Worm (Caenorhabditis elegans) whole organism, L3 larva: ENCODE measurements around the gene F32D1.7.

Source experiments
- R02D3.7 ChIP-seq: fragments of 150-350 bp; optimal IDR thresholded peaks from 2 replicates; lab custom pipeline; 2014; ENCODE audit warnings: missing biosample characterization, missing genetic modification characterization
- ZK546.5 ChIP-seq: sonication (generic microtip); optimal IDR thresholded peaks from 2 replicates; lab custom pipeline; 2017; ENCODE audit warnings: missing biosample characterization, missing genetic modification characterization
- ama-1 ChIP-seq: fragments of 150-350 bp; optimal IDR thresholded peaks from 2 replicates; lab custom pipeline; 2018
- ceh-16 ChIP-seq: sonication (generic microtip); optimal IDR thresholded peaks from 2 replicates; lab custom pipeline; 2017; ENCODE audit warnings: missing biosample characterization, missing genetic modification characterization
- ceh-82 ChIP-seq: fragments of 150-350 bp; optimal IDR thresholded peaks from 2 replicates; lab custom pipeline; 2014; ENCODE audit warnings: missing biosample characterization, missing genetic modification characterization
- ceh-9 ChIP-seq: sonication (generic microtip); optimal IDR thresholded peaks from 2 replicates; lab custom pipeline; 2018; ENCODE audit warnings: missing biosample characterization, missing genetic modification characterization
- daf-12 ChIP-seq: fragments of 150-350 bp; optimal IDR thresholded peaks from 2 replicates; lab custom pipeline; 2014; ENCODE audit warnings: missing biosample characterization, missing genetic modification reagents, missing genetic modification characterization
- egl-27 ChIP-seq: sonication (generic microtip); optimal IDR thresholded peaks from 4 replicates; lab custom pipeline; 2017; ENCODE audit warnings: missing biosample characterization, missing genetic modification reagents, missing genetic modification characterization
- egl-5 ChIP-seq: fragments of 150-350 bp; optimal IDR thresholded peaks from 2 replicates; lab custom pipeline; 2017; ENCODE audit warnings: missing biosample characterization, missing genetic modification reagents, missing genetic modification characterization, inconsistent platforms
- elt-1 ChIP-seq: fragments of 150-350 bp; optimal IDR thresholded peaks from 2 replicates; lab custom pipeline; 2014; ENCODE audit warnings: missing biosample characterization, missing genetic modification characterization
- eor-1 ChIP-seq, 2 experiments: fragments of 150-350 bp; optimal IDR thresholded peaks; 2 replicates each; lab custom pipeline; 2014 to 2018; ENCODE audit warnings: missing biosample characterization in 2 of 2, missing genetic modification characterization in 2 of 2
- fkh-10 ChIP-seq: sonication (generic microtip); optimal IDR thresholded peaks from 2 replicates; lab custom pipeline; 2017; ENCODE audit warnings: missing biosample characterization, missing genetic modification reagents, missing genetic modification characterization
- fkh-2 ChIP-seq: fragments of 150-350 bp; optimal IDR thresholded peaks from 2 replicates; lab custom pipeline; 2014; ENCODE audit warnings: missing biosample characterization, missing genetic modification reagents, missing genetic modification characterization
- fos-1 ChIP-seq: fragments of 150-350 bp; optimal IDR thresholded peaks from 2 replicates; lab custom pipeline; 2014; ENCODE audit warnings: missing biosample characterization, missing genetic modification characterization
- hmg-11 ChIP-seq: sonication (generic microtip); optimal IDR thresholded peaks from 2 replicates; lab custom pipeline; 2016; ENCODE audit warnings: missing genetic modification characterization, missing compliant biosample characterization
- jun-1 ChIP-seq: fragments of 150-350 bp; optimal IDR thresholded peaks from 2 replicates; lab custom pipeline; 2014; ENCODE audit warnings: missing biosample characterization, missing genetic modification reagents, missing genetic modification characterization
- lin-15B ChIP-seq: fragments of 150-350 bp; optimal IDR thresholded peaks from 2 replicates; lab custom pipeline; 2014; ENCODE audit warnings: missing biosample characterization, missing genetic modification characterization
- lsy-12 ChIP-seq: sonication (generic microtip); optimal IDR thresholded peaks from 2 replicates; lab custom pipeline; 2016; ENCODE audit warnings: mild to moderate bottlenecking, missing genetic modification characterization, missing compliant biosample characterization
- mdl-1 ChIP-seq: fragments of 150-350 bp; optimal IDR thresholded peaks from 2 replicates; lab custom pipeline; 2014; ENCODE audit warnings: missing biosample characterization, missing genetic modification characterization
- mml-1 ChIP-seq: fragments of 150-350 bp; sonication (generic microtip); optimal IDR thresholded peaks from 3 replicates; lab custom pipeline; 2014; ENCODE audit warnings: missing biosample characterization, missing genetic modification characterization
- nhr-11 ChIP-seq: fragments of 150-350 bp; optimal IDR thresholded peaks from 2 replicates; lab custom pipeline; 2014; ENCODE audit warnings: missing biosample characterization, missing genetic modification characterization
- nhr-12 ChIP-seq: fragments of 150-350 bp; optimal IDR thresholded peaks from 2 replicates; lab custom pipeline; 2014; ENCODE audit warnings: missing biosample characterization, missing genetic modification characterization
- nhr-23 ChIP-seq: fragments of 150-350 bp; optimal IDR thresholded peaks from 2 replicates; lab custom pipeline; 2014; ENCODE audit warnings: missing biosample characterization, missing genetic modification reagents, missing genetic modification characterization
- nhr-237 ChIP-seq: fragments of 150-350 bp; optimal IDR thresholded peaks from 2 replicates; lab custom pipeline; 2014; ENCODE audit warnings: missing biosample characterization, missing genetic modification characterization
- nhr-25 ChIP-seq: sonication (generic microtip); optimal IDR thresholded peaks from 2 replicates; lab custom pipeline; 2017; ENCODE audit warnings: missing biosample characterization, missing genetic modification characterization
- nhr-43 ChIP-seq: sonication (generic microtip); optimal IDR thresholded peaks from 2 replicates; lab custom pipeline; 2016; ENCODE audit warnings: mild to moderate bottlenecking, missing genetic modification characterization, missing compliant biosample characterization; ENCODE audit not compliant: poor library complexity, severe bottlenecking
- nhr-67 ChIP-seq: fragments of 150-350 bp; optimal IDR thresholded peaks from 2 replicates; lab custom pipeline; 2014; ENCODE audit warnings: missing biosample characterization, missing genetic modification characterization
- nhr-76 ChIP-seq: fragments of 150-350 bp; sonication (generic microtip); optimal IDR thresholded peaks from 5 replicates; lab custom pipeline; 2014; ENCODE audit warnings: missing biosample characterization, missing genetic modification characterization
- nhr-77 ChIP-seq: fragments of 150-350 bp; optimal IDR thresholded peaks from 2 replicates; lab custom pipeline; 2014; ENCODE audit warnings: missing biosample characterization, missing genetic modification characterization
- pha-4 ChIP-seq: fragments of 150-350 bp; optimal IDR thresholded peaks from 2 replicates; lab custom pipeline; 2014; ENCODE audit warnings: missing biosample characterization, missing genetic modification reagents, missing genetic modification characterization
- pqm-1 ChIP-seq: fragments of 150-350 bp; optimal IDR thresholded peaks from 2 replicates; lab custom pipeline; 2017; ENCODE audit warnings: missing biosample characterization, missing genetic modification characterization, inconsistent platforms
- sea-2 ChIP-seq: fragments of 150-350 bp; sonication (generic microtip); optimal IDR thresholded peaks from 4 replicates; lab custom pipeline; 2014; ENCODE audit warnings: missing biosample characterization, missing genetic modification reagents, missing genetic modification characterization
- tbx-2 ChIP-seq: sonication (generic microtip); optimal IDR thresholded peaks from 2 replicates; lab custom pipeline; 2016; ENCODE audit warnings: mild to moderate bottlenecking, missing genetic modification characterization, missing compliant biosample characterization
- unc-62 ChIP-seq: fragments of 150-350 bp; sonication (generic microtip); optimal IDR thresholded peaks from 4 replicates; lab custom pipeline; 2014; ENCODE audit warnings: missing biosample characterization, missing genetic modification reagents, missing genetic modification characterization
- zag-1 ChIP-seq: fragments of 150-350 bp; optimal IDR thresholded peaks from 2 replicates; lab custom pipeline; 2014; ENCODE audit warnings: missing biosample characterization, missing genetic modification characterization

Gene F32D1.7

ce11 chrV:4418116-4418515 is 42.1 kb upstream of the F32D1.7 start, which contains the start of gene Y47D7A.6:
Gene Y47D7A.6 (minus strand): TSS chrV:4418216.
- TF ChIP-seq nhr-67 (tag; lab: Kevin White, UChicago) (no peak), tbx-2 (no peak), R02D3.7 (tag; lab: Kevin White, UChicago) (no peak), fkh-2 (no peak), nhr-23 (no peak), pqm-1 (tag; lab: Kevin White, UChicago) (no peak), lin-15B (tag; lab: Kevin White, UChicago) (no peak), nhr-77 (tag; lab: Kevin White, UChicago) (no peak), fos-1 (no peak), nhr-43 (tag; lab: Kevin White, UChicago) (no peak), hmg-11 (tag; lab: Kevin White, UChicago) (no peak), nhr-12 (no peak), jun-1 (tag; lab: Kevin White, UChicago) (no peak)

ce11 chrV:4416710-4417109 is 40.7 kb upstream of the F32D1.7 start, which contains the start of gene Y47D7A.18:
Gene Y47D7A.18 (minus strand): TSS chrV:4416810.
- no peak for TF ChIP-seq nhr-12
- no peak for TF ChIP-seq nhr-11
- TF ChIP-seq fkh-10 (GFP tag; lab: Kevin White, UChicago) = no peak
- TF ChIP-seq eor-1 (tag; optimal IDR thresholded peaks at IDR 0.05; lab: Kevin White, UChicago) = no peak
- TF ChIP-seq zag-1 (tag; lab: Kevin White, UChicago) = no peak
- no peak for TF ChIP-seq ceh-9 (tag; lab: Kevin White, UChicago)
- no peak for TF ChIP-seq nhr-77 (tag; lab: Kevin White, UChicago)
- TF ChIP-seq egl-5 (tag; lab: Kevin White, UChicago) = no peak
- TF ChIP-seq lsy-12 (tag; lab: Kevin White, UChicago) = no peak
- TF ChIP-seq ama-1 (lab: Kevin White, UChicago) = no peak
- TF ChIP-seq egl-27 (tag; lab: Kevin White, UChicago) = no peak
- TF ChIP-seq nhr-25 (tag; lab: Kevin White, UChicago) = no peak

- peak; percentile 18 for TF ChIP-seq nhr-43 (tag; lab: Kevin White, UChicago)
- TF ChIP-seq nhr-237 = no peak
These were observed 38.7 kb upstream of the F32D1.7 start, which contains the start of gene grl-5 for ce11 chrV:4414613-4415071. Gene grl-5 (minus strand): TSS chrV:4414663.

- no peak for TF ChIP-seq nhr-76 (tag; lab: Kevin White, UChicago)
- TF ChIP-seq unc-62 (GFP tag; lab: Kevin White, UChicago) = no peak
- TF ChIP-seq sea-2 (GFP tag; lab: Kevin White, UChicago) = no peak
These were observed 35.7 kb upstream of the F32D1.7 start, which contains the start of gene Y47D7A.17 for ce11 chrV:4411714-4412113. Gene Y47D7A.17 (minus strand): TSS chrV:4411814.

- TF ChIP-seq lsy-12 (tag; lab: Kevin White, UChicago) (no peak), ceh-82 (no peak), eor-1 (tag; optimal IDR thresholded peaks at IDR 0.05; lab: Kevin White, UChicago) (no peak), zag-1 (tag; lab: Kevin White, UChicago) (no peak), daf-12 (tag; lab: Kevin White, UChicago) (no peak)
These were observed 34.7 kb upstream of the F32D1.7 start, which contains the start of gene Y47D7A.3 for ce11 chrV:4410643-4411042. Gene Y47D7A.3 (plus strand): TSS chrV:4410943.

DNA sequence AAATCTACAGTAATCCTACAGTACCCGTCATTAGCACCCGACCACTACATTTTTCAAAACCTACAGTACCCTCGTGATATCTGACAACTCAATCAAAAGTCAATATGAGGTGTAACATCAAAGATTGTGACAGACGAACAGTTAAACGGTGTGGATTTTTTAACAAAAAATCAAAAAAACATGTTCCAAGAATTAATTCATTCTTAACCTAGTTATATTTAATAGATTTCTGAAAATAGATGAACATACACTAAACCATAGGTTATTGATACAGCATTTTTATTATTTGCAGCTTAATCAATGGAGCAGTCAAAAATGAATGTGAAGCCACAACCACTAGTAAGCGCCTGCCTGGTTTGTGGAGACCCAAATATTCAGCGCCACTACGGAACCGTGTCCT is 31.5 kb upstream of the F32D1.7 start, which contains the start of gene nhr-118:
TSS of gene nhr-118 (plus strand) at position 301 of the 400 bp plus-strand sequence.
- no peak for TF ChIP-seq fkh-10 (GFP tag; lab: Kevin White, UChicago)
- TF ChIP-seq lin-15B (tag; lab: Kevin White, UChicago) = no peak
- TF ChIP-seq elt-1 (tag; lab: Kevin White, UChicago) = no peak
- TF ChIP-seq ZK546.5 (tag; lab: Kevin White, UChicago) = no peak
- TF ChIP-seq nhr-67 (tag; lab: Kevin White, UChicago) = no peak
- TF ChIP-seq nhr-76 (tag; lab: Kevin White, UChicago) = no peak
- no peak for TF ChIP-seq lsy-12 (tag; lab: Kevin White, UChicago)
- TF ChIP-seq nhr-12 = no peak
- TF ChIP-seq nhr-43 (tag; lab: Kevin White, UChicago) = no peak
- TF ChIP-seq pha-4 (tag; lab: Kevin White, UChicago) = no peak
- no peak for TF ChIP-seq mdl-1
- no peak for TF ChIP-seq ceh-16 (tag; lab: Kevin White, UChicago)
- TF ChIP-seq ceh-9 (tag; lab: Kevin White, UChicago) = no peak
- TF ChIP-seq sea-2 (GFP tag; lab: Kevin White, UChicago) = no peak
- no peak for TF ChIP-seq mml-1 (tag; lab: Kevin White, UChicago)
- no peak for TF ChIP-seq R02D3.7 (tag; lab: Kevin White, UChicago)
